Worm (Caenorhabditis elegans) whole organism, young adult: ENCODE data around the gene unc-103.

Experiments
- F10E7.11 ChIP-seq: sonication (generic microtip); optimal IDR thresholded peaks from 2 replicates; lab custom pipeline; 2017; ENCODE audit warnings: mild to moderate bottlenecking, missing genetic modification characterization, moderate library complexity, missing compliant biosample characterization
- F22D6.2 ChIP-seq: sonication (generic microtip); optimal IDR thresholded peaks from 2 replicates; lab custom pipeline; 2016; ENCODE audit warnings: mild to moderate bottlenecking, missing genetic modification characterization, missing compliant biosample characterization
- F37B4.10 ChIP-seq: fragments of 200-800 bp; sonication (Bioruptor generic); IDR thresholded peaks from 2 replicates; pipeline ENCODE4 v1.3.6; 2022; ENCODE audit warnings: missing genetic modification characterization, missing compliant biosample characterization
- F39B2.1 ChIP-seq: fragments of 200-800 bp; sonication (Bioruptor generic); IDR thresholded peaks from 2 replicates; pipeline ENCODE4 v1.3.6; 2022; ENCODE audit warnings: missing genetic modification reagents, missing genetic modification characterization, missing compliant biosample characterization
- F52B5.7 ChIP-seq: sonication (generic microtip); optimal IDR thresholded peaks from 2 replicates; lab custom pipeline; 2016; ENCODE audit warnings: mild to moderate bottlenecking, missing genetic modification characterization, missing compliant biosample characterization
- F55B11.4 ChIP-seq: sonication (generic microtip); optimal IDR thresholded peaks from 2 replicates; lab custom pipeline; 2016; ENCODE audit warnings: missing compliant biosample characterization, missing genetic modification characterization, borderline replicate concordance; ENCODE audit not compliant: insufficient read depth
- F57A8.1 ChIP-seq: fragments of 200-800 bp; sonication (Bioruptor generic); optimal IDR thresholded peaks from 2 replicates; lab custom pipeline; 2018; ENCODE audit warnings: mild to moderate bottlenecking, missing genetic modification characterization, moderate library complexity, missing compliant biosample characterization
- T07F8.4 ChIP-seq: sonication (generic microtip); optimal IDR thresholded peaks from 2 replicates; lab custom pipeline; 2016; ENCODE audit warnings: mild to moderate bottlenecking, missing genetic modification characterization, moderate library complexity, missing compliant biosample characterization
- Y53F4B.3 ChIP-seq: fragments of 200-800 bp; sonication (Bioruptor generic); IDR thresholded peaks from 2 replicates; pipeline ENCODE4 v1.3.6; 2022; ENCODE audit warnings: missing genetic modification reagents, missing genetic modification characterization, missing compliant biosample characterization
- ZK185.1 ChIP-seq: sonication (generic microtip); optimal IDR thresholded peaks from 2 replicates; lab custom pipeline; 2016; ENCODE audit warnings: mild to moderate bottlenecking, missing genetic modification characterization, missing compliant biosample characterization; ENCODE audit not compliant: poor library complexity, severe bottlenecking
- akir-1 ChIP-seq: fragments of 200-800 bp; sonication (Bioruptor generic); optimal IDR thresholded peaks from 2 replicates; lab custom pipeline; 2018; ENCODE audit warnings: mild to moderate bottlenecking, missing genetic modification characterization, moderate library complexity, missing compliant biosample characterization
- atf-7 ChIP-seq: sonication (generic microtip); optimal IDR thresholded peaks from 2 replicates; lab custom pipeline; 2017; ENCODE audit warnings: mild to moderate bottlenecking, missing genetic modification characterization, missing compliant biosample characterization
- athp-1 ChIP-seq: sonication (generic microtip); optimal IDR thresholded peaks from 2 replicates; lab custom pipeline; 2017; ENCODE audit warnings: mild to moderate bottlenecking, missing genetic modification characterization, missing compliant biosample characterization
- attf-6 ChIP-seq: fragments of 200-800 bp; sonication (Bioruptor generic); IDR thresholded peaks from 2 replicates; pipeline ENCODE4 v1.3.6; 2022; ENCODE audit warnings: missing genetic modification reagents, missing genetic modification characterization, missing compliant biosample characterization
- ccch-3 ChIP-seq: fragments of 200-800 bp; sonication (Bioruptor generic); optimal IDR thresholded peaks from 2 replicates; lab custom pipeline; 2018; ENCODE audit warnings: mild to moderate bottlenecking, missing genetic modification characterization, missing compliant biosample characterization
- ceh-40 ChIP-seq: fragments of 200-800 bp; sonication (Bioruptor generic); IDR thresholded peaks from 2 replicates; pipeline ENCODE4 v1.3.6; 2022; ENCODE audit warnings: missing genetic modification characterization, missing compliant biosample characterization
- ceh-58 ChIP-seq: fragments of 200-800 bp; sonication (Bioruptor generic); IDR thresholded peaks from 2 replicates; pipeline ENCODE4 v1.3.6; 2022; ENCODE audit warnings: missing genetic modification characterization, missing compliant biosample characterization
- ceh-79 ChIP-seq: sonication (generic microtip); optimal IDR thresholded peaks from 2 replicates; lab custom pipeline; 2017; ENCODE audit warnings: mild to moderate bottlenecking, missing genetic modification characterization, missing compliant biosample characterization
- dox-1 ChIP-seq: fragments of 200-800 bp; sonication (Bioruptor generic); IDR thresholded peaks from 2 replicates; pipeline ENCODE4 v1.3.6; 2022; ENCODE audit warnings: missing genetic modification reagents, missing genetic modification characterization, missing compliant biosample characterization
- dpl-1 ChIP-seq: fragments of 150-350 bp; optimal IDR thresholded peaks from 2 replicates; lab custom pipeline; 2014; ENCODE audit warnings: missing biosample characterization, missing genetic modification reagents, missing genetic modification characterization
- egl-44 ChIP-seq: fragments of 200-800 bp; sonication (Bioruptor generic); IDR thresholded peaks from 2 replicates; pipeline ENCODE4 v1.3.6; 2022; ENCODE audit warnings: missing genetic modification reagents, missing genetic modification characterization, missing compliant biosample characterization
- hlh-26 ChIP-seq: fragments of 200-800 bp; sonication (Bioruptor generic); conservative IDR thresholded peaks from 2 replicates; pipeline ENCODE4 v1.3.6; 2022; ENCODE audit warnings: missing genetic modification reagents, missing genetic modification characterization, missing compliant biosample characterization
- hmg-1.2 ChIP-seq: fragments of 200-800 bp; sonication (Bioruptor generic); IDR thresholded peaks from 2 replicates; pipeline ENCODE4 v1.3.6; 2022; ENCODE audit warnings: missing genetic modification reagents, missing genetic modification characterization, missing compliant biosample characterization
- hsf-1 ChIP-seq: fragments of 200-800 bp; sonication (Bioruptor generic); IDR thresholded peaks from 2 replicates; pipeline ENCODE4 v1.3.6; 2022; ENCODE audit warnings: missing genetic modification reagents, missing genetic modification characterization, missing compliant biosample characterization
- lag-1 ChIP-seq: fragments of 200-800 bp; sonication (Bioruptor generic); IDR thresholded peaks from 2 replicates; pipeline ENCODE4 v1.3.6; 2022; ENCODE audit warnings: missing genetic modification reagents, missing genetic modification characterization, missing compliant biosample characterization
- let-607 ChIP-seq, 2 experiments: fragments of 200-800 bp in 1 of 2; sonication (Bioruptor generic) in 1 of 2; sonication (generic microtip) in 1 of 2; optimal IDR thresholded peaks; 2 replicates each; lab custom pipeline; 2016 to 2018; ENCODE audit warnings: mild to moderate bottlenecking in 2 of 2, missing compliant biosample characterization in 2 of 2, missing genetic modification characterization in 2 of 2, moderate library complexity in 2 of 2, missing genotype in 1 of 2
- lin-35 ChIP-seq, 3 experiments: fragments of 150-350 bp in 2 of 3; sonication (generic microtip) in 1 of 3; optimal IDR thresholded peaks; 2 replicates each; lab custom pipeline; 2014 to 2018; ENCODE audit warnings: missing biosample characterization in 3 of 3, missing genetic modification characterization in 3 of 3, missing genetic modification reagents in 3 of 3
- lin-40 ChIP-seq: sonication (generic microtip); optimal IDR thresholded peaks from 2 replicates; lab custom pipeline; 2016; ENCODE audit warnings: missing genetic modification characterization, mild to moderate bottlenecking, missing compliant biosample characterization, missing genotype, missing genetic modification reagents
- lsl-1 ChIP-seq: fragments of 200-800 bp; sonication (Bioruptor generic); optimal IDR thresholded peaks from 2 replicates; lab custom pipeline; 2018; ENCODE audit warnings: mild to moderate bottlenecking, missing genetic modification characterization, moderate library complexity, missing compliant biosample characterization
- madf-10 ChIP-seq: sonication (generic microtip); optimal IDR thresholded peaks from 2 replicates; lab custom pipeline; 2016; ENCODE audit warnings: mild to moderate bottlenecking, missing genetic modification characterization, missing compliant biosample characterization
- madf-3 ChIP-seq: fragments of 200-800 bp; sonication (Bioruptor generic); IDR thresholded peaks from 2 replicates; pipeline ENCODE4 v1.3.6; 2022; ENCODE audit warnings: missing genetic modification reagents, missing genetic modification characterization, missing compliant biosample characterization
- madf-6 ChIP-seq: fragments of 200-800 bp; sonication (Bioruptor generic); IDR thresholded peaks from 2 replicates; pipeline ENCODE4 v1.3.6; 2022; ENCODE audit warnings: missing genetic modification reagents, missing genetic modification characterization, missing compliant biosample characterization
- mel-28 ChIP-seq: sonication (generic microtip); optimal IDR thresholded peaks from 2 replicates; lab custom pipeline; 2016; ENCODE audit warnings: borderline replicate concordance, mild to moderate bottlenecking, missing genetic modification characterization, missing compliant biosample characterization
- mes-4 ChIP-seq: sonication (generic microtip); optimal IDR thresholded peaks from 2 replicates; lab custom pipeline; 2016; ENCODE audit warnings: missing genotype, missing genetic modification characterization, missing compliant biosample characterization
- nfya-1 ChIP-seq: sonication (generic microtip); optimal IDR thresholded peaks from 2 replicates; lab custom pipeline; 2017; ENCODE audit warnings: antibody characterized with exemption, missing compliant biosample characterization, missing genetic modification characterization, borderline replicate concordance; ENCODE audit not compliant: insufficient read depth
- nhr-179 ChIP-seq: sonication (generic microtip); optimal IDR thresholded peaks from 2 replicates; lab custom pipeline; 2016; ENCODE audit warnings: mild to moderate bottlenecking, missing genetic modification characterization, missing compliant biosample characterization
- nhr-27 ChIP-seq: fragments of 200-800 bp; sonication (Bioruptor generic); optimal IDR thresholded peaks from 2 replicates; lab custom pipeline; 2018; ENCODE audit warnings: mild to moderate bottlenecking, missing genetic modification characterization, moderate library complexity, missing compliant biosample characterization
- pbrm-1 ChIP-seq: fragments of 200-800 bp; sonication (Bioruptor generic); IDR thresholded peaks from 2 replicates; pipeline ENCODE4 v1.3.6; 2022; ENCODE audit warnings: missing genetic modification reagents, missing genetic modification characterization, missing compliant biosample characterization
- rpc-1 ChIP-seq, 2 experiments: fragments of 150-350 bp in 1 of 2; sonication (generic microtip) in 1 of 2; optimal IDR thresholded peaks; 2 replicates each; lab custom pipeline; 2014 to 2018; ENCODE audit warnings: missing biosample characterization in 1 of 2, missing genetic modification characterization in 1 of 2, missing genetic modification reagents in 1 of 2, missing genotype in 1 of 2
- sea-2 ChIP-seq: fragments of 200-800 bp; sonication (Bioruptor generic); IDR thresholded peaks from 2 replicates; pipeline ENCODE4 v1.3.6; 2022; ENCODE audit warnings: missing genetic modification characterization, missing compliant biosample characterization
- unc-130 ChIP-seq: sonication (generic microtip); optimal IDR thresholded peaks from 2 replicates; lab custom pipeline; 2016; ENCODE audit warnings: missing genetic modification reagents, missing genetic modification characterization, missing compliant biosample characterization
- xnd-1 ChIP-seq: sonication (generic microtip); optimal IDR thresholded peaks from 2 replicates; lab custom pipeline; 2016; ENCODE audit warnings: missing genotype, missing genetic modification reagents, missing genetic modification characterization, missing compliant biosample characterization
- ztf-18 ChIP-seq: sonication (generic microtip); optimal IDR thresholded peaks from 2 replicates; lab custom pipeline; 2016; ENCODE audit warnings: missing genotype, mild to moderate bottlenecking, missing genetic modification characterization, missing compliant biosample characterization

Gene unc-103

ce11 chrIII:4102039-4102438 lies 13.1 kb upstream of the unc-103 start:
- TF ChIP-seq mel-28 = no peak
- no peak for TF ChIP-seq attf-6
- no peak for TF ChIP-seq xnd-1 (tag; lab: Kevin White, UChicago)
- no peak for TF ChIP-seq sea-2 (GFP tag; lab: Robert Waterston, UW)
- TF ChIP-seq madf-3 (GFP tag; lab: Robert Waterston, UW) = no peak
- no peak for TF ChIP-seq ceh-40 (GFP tag; lab: Robert Waterston, UW)
- TF ChIP-seq akir-1 (GFP tag; lab: Kevin White, UChicago) = no peak

ce11 chrIII:4103171-4103570 lies 12.0 kb upstream of the unc-103 start:
- TF ChIP-seq madf-10 (tag; lab: Kevin White, UChicago) (no peak), lsl-1 (GFP tag; lab: Kevin White, UChicago) (no peak), atf-7 (tag; lab: Kevin White, UChicago) (no peak), mes-4 (tag; lab: Kevin White, UChicago) (no peak), Y53F4B.3 (GFP tag; lab: Robert Waterston, UW) (no peak), nhr-27 (no peak), ccch-3 (GFP tag; lab: Kevin White, UChicago) (no peak), akir-1 (GFP tag; lab: Kevin White, UChicago) (no peak), T07F8.4 (tag; lab: Kevin White, UChicago) (no peak), lin-35 (GFP tag; optimal IDR thresholded peaks at IDR 0.05; lab: Kevin White, UChicago) (no peak), hlh-26 (no peak), F55B11.4 (tag; lab: Kevin White, UChicago) (no peak), lag-1 (GFP tag; lab: Robert Waterston, UW) (no peak), ztf-18 (tag; lab: Kevin White, UChicago) (no peak), pbrm-1 (no peak), ceh-79 (tag; lab: Kevin White, UChicago) (no peak), unc-130 (GFP tag; lab: Kevin White, UChicago) (no peak), F10E7.11 (tag; lab: Kevin White, UChicago) (no peak)

- TF ChIP-seq dox-1 (GFP tag; lab: Robert Waterston, UW) = no peak
- TF ChIP-seq dpl-1 (GFP tag; lab: Kevin White, UChicago) = no peak
- no peak for TF ChIP-seq F57A8.1 (GFP tag; lab: Kevin White, UChicago)
- TF ChIP-seq let-607 (tag; optimal IDR thresholded peaks at IDR 0.05; lab: Kevin White, UChicago) = no peak
- TF ChIP-seq nhr-179 (tag; lab: Kevin White, UChicago) = no peak
- no peak for TF ChIP-seq lin-40
Measured at ce11 chrIII:4106611-4107010, 8.6 kb upstream of the unc-103 start.

ce11 chrIII:4107227-4107626 lies 8.0 kb upstream of the unc-103 start:
- TF ChIP-seq F39B2.1 (no peak), F52B5.7 (tag; lab: Kevin White, UChicago) (no peak), F37B4.10 (GFP tag; lab: Robert Waterston, UW) (no peak), ceh-58 (no peak), egl-44 (GFP tag; lab: Robert Waterston, UW) (no peak), mel-28 (no peak), athp-1 (tag; lab: Kevin White, UChicago) (no peak), lag-1 (GFP tag; lab: Robert Waterston, UW) (no peak), madf-6 (GFP tag; lab: Robert Waterston, UW) (no peak), F22D6.2 (tag; lab: Kevin White, UChicago) (no peak), hsf-1 (GFP tag; lab: Robert Waterston, UW) (no peak), ZK185.1 (tag; lab: Kevin White, UChicago) (no peak), rpc-1 (optimal IDR thresholded peaks at IDR 0.05; lab: Kevin White, UChicago) (no peak), rpc-1 (tag; optimal IDR thresholded peaks at IDR 0.05; lab: Kevin White, UChicago) (no peak), hmg-1.2 (GFP tag; lab: Robert Waterston, UW) (no peak), Y53F4B.3 (GFP tag; lab: Robert Waterston, UW) (no peak), nfya-1 (tag; lab: Kevin White, UChicago) (no peak)
